Worm (Caenorhabditis elegans): ENCODE measurements around the gene C41C4.9.
A peak's percentile ranks its signal among the peaks of the same experiment; 100 is the strongest.

Gene C41C4.9

DNA sequence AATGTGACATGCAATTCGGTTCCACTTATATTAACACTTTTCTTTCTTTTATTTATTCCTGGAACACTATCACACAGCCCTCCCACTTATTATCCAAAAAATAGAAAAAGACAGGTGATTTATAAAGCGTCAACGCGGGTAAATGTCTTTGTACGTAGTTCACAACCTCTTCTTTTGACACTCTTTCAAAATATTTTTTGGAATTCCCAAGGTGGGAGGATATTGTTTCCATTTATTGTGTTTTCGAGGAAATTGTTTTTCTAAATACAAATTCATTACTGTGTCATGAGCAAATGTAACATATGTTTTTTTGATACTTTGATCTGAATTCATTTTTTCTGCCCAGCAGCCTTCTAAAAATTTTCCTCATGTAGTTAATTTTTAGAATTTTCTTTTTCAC is 49.5 kb upstream of the C41C4.9 start:
- TF ChIP-seq alr-1 (tag; optimal IDR thresholded peaks at IDR 0.05) (no peak), ZK546.5 (tag; optimal IDR thresholded peaks at IDR 0.05) (no peak), zag-1 (tag; optimal IDR thresholded peaks at IDR 0.05) (no peak), nhr-77 (tag; optimal IDR thresholded peaks at IDR 0.05) (no peak), F13H6.1 (tag; optimal IDR thresholded peaks at IDR 0.05) (no peak), snpc-4 (tag; optimal IDR thresholded peaks at IDR 0.05) (no peak), ceh-82 (tag; optimal IDR thresholded peaks at IDR 0.05) (no peak), ztf-4 (tag; optimal IDR thresholded peaks at IDR 0.05) (no peak), sma-9 (GFP tag; optimal IDR thresholded peaks at IDR 0.05) (no peak), sma-9 (tag; optimal IDR thresholded peaks at IDR 0.05) (no peak), nhr-10 (tag; optimal IDR thresholded peaks at IDR 0.05) (no peak), sem-4 (tag; optimal IDR thresholded peaks at IDR 0.05) (no peak), fos-1 (tag; optimal IDR thresholded peaks at IDR 0.05) (no peak), nhr-23 (tag; optimal IDR thresholded peaks at IDR 0.05) (no peak), lin-39 (tag; optimal IDR thresholded peaks at IDR 0.05) (no peak), mbf-1 (tag; optimal IDR thresholded peaks at IDR 0.05) (no peak), nhr-21 (tag; optimal IDR thresholded peaks at IDR 0.05) (no peak), C34F6.9 (tag; optimal IDR thresholded peaks at IDR 0.05) (no peak)

- TF ChIP-seq ztf-1 (GFP tag; conservative IDR thresholded peaks at IDR 0.05), result no peak
- TF ChIP-seq crh-2 (tag; optimal IDR thresholded peaks at IDR 0.05), result no peak
- no peak for TF ChIP-seq dmd-4 (tag; optimal IDR thresholded peaks at IDR 0.05)
- TF ChIP-seq lin-39 (tag; optimal IDR thresholded peaks at IDR 0.05), result no peak
- no peak for TF ChIP-seq ztf-11 (tag; optimal IDR thresholded peaks at IDR 0.05)
- no peak for TF ChIP-seq mab-5 (tag; optimal IDR thresholded peaks at IDR 0.05)
- no peak for TF ChIP-seq unc-62 (GFP tag; optimal IDR thresholded peaks at IDR 0.05)
- no peak for TF ChIP-seq nhr-12 (tag; optimal IDR thresholded peaks at IDR 0.05)
- TF ChIP-seq skn-1 (tag; optimal IDR thresholded peaks at IDR 0.05), result no peak
Measured at ce11 chrII:8058769-8059168, 48.7 kb upstream of the C41C4.9 start, which contains the start of gene T05H10.8. TSS of gene T05H10.8 (plus strand) at chrII:8059069.

DNA sequence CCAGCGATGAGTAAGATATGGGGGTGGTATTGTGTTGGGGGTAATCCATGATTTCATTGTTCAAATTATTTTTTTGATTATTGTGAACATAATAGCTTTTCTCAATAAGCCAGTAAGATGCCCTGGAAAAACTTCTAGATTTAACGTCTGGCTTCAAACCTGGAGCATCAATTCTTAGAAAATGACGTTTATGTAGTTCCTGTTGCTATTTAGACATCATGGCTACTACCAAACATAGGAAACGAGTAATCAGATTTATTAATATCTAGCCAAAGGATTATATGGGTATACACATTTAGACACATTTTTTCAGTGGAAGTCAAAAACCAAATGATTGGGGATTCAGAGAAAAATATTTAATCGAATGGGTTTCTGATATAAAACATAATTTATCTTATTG is 47.9 kb upstream of the C41C4.9 start:
- TF ChIP-seq sma-9 (GFP tag; optimal IDR thresholded peaks at IDR 0.05) (peak; percentile 18), sma-9 (tag; optimal IDR thresholded peaks at IDR 0.05) (no peak), nhr-129 (tag; optimal IDR thresholded peaks at IDR 0.05) (no peak), nhr-237 (tag; optimal IDR thresholded peaks at IDR 0.05) (no peak), R02D3.7 (tag; optimal IDR thresholded peaks at IDR 0.05) (no peak), zag-1 (tag; optimal IDR thresholded peaks at IDR 0.05) (no peak), gmeb-1 (tag; optimal IDR thresholded peaks at IDR 0.05) (no peak), lin-13 (GFP tag; optimal IDR thresholded peaks at IDR 0.05) (no peak), nhr-6 (tag; optimal IDR thresholded peaks at IDR 0.05) (no peak), nhr-21 (tag; optimal IDR thresholded peaks at IDR 0.05) (peak; percentile 24), lsy-2 (tag; optimal IDR thresholded peaks at IDR 0.05) (no peak), blmp-1 (tag; optimal IDR thresholded peaks at IDR 0.05; ENCODE audit: insufficient read depth) (no peak), unc-62 (GFP tag; optimal IDR thresholded peaks at IDR 0.05) (no peak), alr-1 (tag; optimal IDR thresholded peaks at IDR 0.05) (no peak), Y55F3AM.14 (GFP tag; optimal IDR thresholded peaks at IDR 0.05) (no peak), sem-4 (tag; optimal IDR thresholded peaks at IDR 0.05) (no peak), ztf-11 (tag; optimal IDR thresholded peaks at IDR 0.05) (no peak), fos-1 (tag; optimal IDR thresholded peaks at IDR 0.05) (no peak), nhr-12 (tag; optimal IDR thresholded peaks at IDR 0.05) (no peak)

ce11 chrII:8062334-8062791 is 45.1 kb upstream of the C41C4.9 start, which contains the start of gene ufd-2:
TSS of gene ufd-2 (plus strand) at chrII:8062741.
- peak; percentile 53 for TF ChIP-seq lin-11 (tag; optimal IDR thresholded peaks at IDR 0.05)
- peak; percentile 70 for TF ChIP-seq lin-13 (GFP tag; optimal IDR thresholded peaks at IDR 0.05)
- no peak for TF ChIP-seq R02D3.7 (tag; optimal IDR thresholded peaks at IDR 0.05)
- TF ChIP-seq sma-9 (GFP tag; optimal IDR thresholded peaks at IDR 0.05), result peak; percentile 52
- no peak for TF ChIP-seq sma-9 (tag; optimal IDR thresholded peaks at IDR 0.05)
- TF ChIP-seq nhr-6 (tag; optimal IDR thresholded peaks at IDR 0.05), result peak; percentile 4
- peak; percentile 25 for TF ChIP-seq nhr-21 (tag; optimal IDR thresholded peaks at IDR 0.05)
- no peak for TF ChIP-seq sem-4 (tag; optimal IDR thresholded peaks at IDR 0.05)
- no peak for TF ChIP-seq ceh-82 (tag; optimal IDR thresholded peaks at IDR 0.05)
- TF ChIP-seq nhr-237 (tag; optimal IDR thresholded peaks at IDR 0.05), result no peak
- no peak for TF ChIP-seq nhr-23 (tag; optimal IDR thresholded peaks at IDR 0.05)
- TF ChIP-seq nhr-25 (tag; optimal IDR thresholded peaks at IDR 0.05), result no peak
- TF ChIP-seq mbf-1 (tag; optimal IDR thresholded peaks at IDR 0.05), result no peak
- no peak for TF ChIP-seq nhr-12 (tag; optimal IDR thresholded peaks at IDR 0.05)
- peak; percentile 75 for TF ChIP-seq crh-2 (tag; optimal IDR thresholded peaks at IDR 0.05)
- TF ChIP-seq snpc-4 (tag; optimal IDR thresholded peaks at IDR 0.05), result peak; percentile 41
- no peak for TF ChIP-seq nhr-77 (tag; optimal IDR thresholded peaks at IDR 0.05)
- peak; percentile 87 for TF ChIP-seq nhr-129 (tag; optimal IDR thresholded peaks at IDR 0.05)
- TF ChIP-seq C34F6.9 (tag; optimal IDR thresholded peaks at IDR 0.05), result peak; percentile 89
- TF ChIP-seq blmp-1 (tag; optimal IDR thresholded peaks at IDR 0.05; ENCODE audit: insufficient read depth), result no peak
- no peak for TF ChIP-seq mdl-1 (tag; optimal IDR thresholded peaks at IDR 0.05)
- TF ChIP-seq zag-1 (tag; optimal IDR thresholded peaks at IDR 0.05), result peak; percentile 23
- no peak for TF ChIP-seq elt-1 (tag; optimal IDR thresholded peaks at IDR 0.05)
- peak; percentile 64 for TF ChIP-seq sma-3 (GFP tag; optimal IDR thresholded peaks at IDR 0.05)
- peak; percentile 72 for TF ChIP-seq F13H6.1 (tag; optimal IDR thresholded peaks at IDR 0.05)
- peak; percentile 21 for TF ChIP-seq Y55F3AM.14 (GFP tag; optimal IDR thresholded peaks at IDR 0.05)
- TF ChIP-seq fos-1 (tag; optimal IDR thresholded peaks at IDR 0.05), result peak; percentile 60
- TF ChIP-seq lsy-2 (tag; optimal IDR thresholded peaks at IDR 0.05), result peak; percentile 28 to 85
- TF ChIP-seq unc-55 (GFP tag; optimal IDR thresholded peaks at IDR 0.05), result peak; percentile 79
- no peak for TF ChIP-seq elt-3 (tag; optimal IDR thresholded peaks at IDR 0.05)
- TF ChIP-seq dmd-4 (tag; optimal IDR thresholded peaks at IDR 0.05), result no peak
- TF ChIP-seq alr-1 (tag; optimal IDR thresholded peaks at IDR 0.05), result no peak

Measured in whole organism, L2 larva.